Fruit fly (Drosophila melanogaster) whole organism, embryonic: Measurements from ENCODE around the gene HUWE1.

Source experiments
- Atf6 ChIP-seq: fragments of 200-800 bp; sonication (Bioruptor generic); IDR thresholded peaks from 2 replicates; pipeline ENCODE4 v1.3.6; 2022; ENCODE audit warnings: missing biosample characterization, missing genetic modification characterization
- CG11085 ChIP-seq: fragments of 200-800 bp; sonication (Bioruptor generic); IDR thresholded peaks from 2 replicates; pipeline ENCODE4 v1.3.6; 2022; ENCODE audit warnings: missing biosample characterization, missing genetic modification characterization
- CG12659 ChIP-seq: fragments of 200-800 bp; sonication (Bioruptor generic); optimal IDR thresholded peaks from 3 replicates; lab custom pipeline; 2017; ENCODE audit warnings: mild to moderate bottlenecking, missing biosample characterization, missing genetic modification reagents, missing genetic modification characterization
- CG14050 ChIP-seq: fragments of 200-800 bp; sonication (Bioruptor generic); IDR thresholded peaks from 3 replicates; pipeline ENCODE4 v1.3.6; 2022; ENCODE audit warnings: missing biosample characterization, missing genetic modification characterization
- CG15269 ChIP-seq: fragments of 200-800 bp; sonication (Bioruptor generic); optimal IDR thresholded peaks from 2 replicates; lab custom pipeline; 2018; ENCODE audit warnings: missing biosample characterization, mild to moderate bottlenecking, missing genetic modification characterization, moderate library complexity
- CG15514 ChIP-seq: fragments of 200-800 bp; sonication (Bioruptor generic); optimal IDR thresholded peaks from 3 replicates; lab custom pipeline; 2017; ENCODE audit warnings: missing biosample characterization, missing genetic modification characterization, mild to moderate bottlenecking, moderate library complexity, missing genetic modification reagents
- CG1792 ChIP-seq: fragments of 200-800 bp; sonication (Bioruptor generic); optimal IDR thresholded peaks from 2 replicates; lab custom pipeline; 2016; ENCODE audit warnings: missing biosample characterization, missing genetic modification characterization
- CG18262 ChIP-seq: fragments of 200-800 bp; optimal IDR thresholded peaks from 3 replicates; lab custom pipeline; 2019; ENCODE audit warnings: missing biosample characterization, mild to moderate bottlenecking, missing genetic modification characterization, moderate library complexity
- CG2116 ChIP-seq: fragments of 200-800 bp; sonication (Bioruptor generic); optimal IDR thresholded peaks from 3 replicates; lab custom pipeline; 2018; ENCODE audit warnings: missing biosample characterization, mild to moderate bottlenecking, missing genetic modification characterization
- CG32532 ChIP-seq: fragments of 200-800 bp; sonication (Bioruptor generic); IDR thresholded peaks from 2 replicates; pipeline ENCODE4 v1.3.6; 2022; ENCODE audit warnings: missing biosample characterization, missing genetic modification characterization
- CG33213 ChIP-seq: fragments of 200-800 bp; sonication (Bioruptor generic); optimal IDR thresholded peaks from 3 replicates; lab custom pipeline; 2016; ENCODE audit warnings: missing biosample characterization, missing genetic modification characterization
- CG4282 ChIP-seq: fragments of 200-800 bp; sonication (Bioruptor generic); optimal IDR thresholded peaks from 2 replicates; lab custom pipeline; 2016; ENCODE audit warnings: missing biosample characterization, missing genetic modification characterization
- CG4360 ChIP-seq: fragments of 200-800 bp; sonication (Bioruptor generic); IDR thresholded peaks from 2 replicates; pipeline ENCODE4 v1.3.6; 2022; ENCODE audit warnings: missing biosample characterization, missing genetic modification characterization
- CG4707 ChIP-seq: fragments of 200-800 bp; sonication (Bioruptor generic); optimal IDR thresholded peaks from 2 replicates; lab custom pipeline; 2018; ENCODE audit warnings: missing biosample characterization, mild to moderate bottlenecking, missing genetic modification characterization, moderate library complexity
- CG4730 ChIP-seq: fragments of 200-800 bp; sonication (Bioruptor generic); IDR thresholded peaks from 2 replicates; pipeline ENCODE4 v1.3.6; 2022; ENCODE audit warnings: missing biosample characterization, missing genetic modification characterization
- CG8388 ChIP-seq: fragments of 200-800 bp; sonication (Bioruptor generic); optimal IDR thresholded peaks from 2 replicates; lab custom pipeline; 2019; ENCODE audit warnings: missing biosample characterization, mild to moderate bottlenecking, missing genetic modification characterization, moderate library complexity
- CG9609 ChIP-seq: fragments of 200-800 bp; sonication (Bioruptor generic); optimal IDR thresholded peaks from 3 replicates; lab custom pipeline; 2016; ENCODE audit warnings: missing biosample characterization, missing genetic modification characterization
- CHES-1-like ChIP-seq: fragments of 200-800 bp; sonication (Bioruptor generic); optimal IDR thresholded peaks from 2 replicates; lab custom pipeline; 2016; ENCODE audit warnings: missing biosample characterization, missing genetic modification characterization
- CkIIα-i1 ChIP-seq: fragments of 200-800 bp; sonication (Bioruptor generic); IDR thresholded peaks from 2 replicates; pipeline ENCODE4 v1.3.6; 2022; ENCODE audit warnings: missing biosample characterization, missing genetic modification characterization
- CrebB ChIP-seq: fragments of 200-800 bp; sonication (Bioruptor generic); optimal IDR thresholded peaks from 3 replicates; lab custom pipeline; 2018; ENCODE audit warnings: missing biosample characterization, mild to moderate bottlenecking, missing genetic modification characterization
- Dek ChIP-seq: fragments of 200-800 bp; sonication (Bioruptor generic); optimal IDR thresholded peaks from 3 replicates; lab custom pipeline; 2019; ENCODE audit warnings: missing biosample characterization, mild to moderate bottlenecking, missing genetic modification characterization, moderate library complexity
- Dip2 ChIP-seq: fragments of 200-800 bp; sonication (Bioruptor generic); IDR thresholded peaks from 2 replicates; pipeline ENCODE4 v1.3.6; 2022; ENCODE audit warnings: missing biosample characterization, missing genetic modification characterization
- Dll ChIP-seq: fragments of 200-800 bp; sonication (Bioruptor generic); IDR thresholded peaks from 4 replicates; pipeline ENCODE4 v1.3.6; 2022; ENCODE audit warnings: missing biosample characterization, missing genetic modification characterization; ENCODE audit not compliant: partially characterized antibody
- Dref ChIP-seq: fragments of 200-800 bp; sonication (Bioruptor generic); IDR thresholded peaks from 2 replicates; pipeline ENCODE4 v1.3.6; 2022; ENCODE audit warnings: missing biosample characterization, missing genetic modification characterization
- Hmx ChIP-seq: fragments of 200-800 bp; sonication (Bioruptor generic); optimal IDR thresholded peaks from 2 replicates; lab custom pipeline; 2016; ENCODE audit warnings: missing biosample characterization, missing genetic modification characterization
- MTF-1 ChIP-seq: fragments of 200-800 bp; sonication (Bioruptor generic); optimal IDR thresholded peaks from 2 replicates; lab custom pipeline; 2018; ENCODE audit warnings: missing biosample characterization, mild to moderate bottlenecking, missing genetic modification characterization, borderline replicate concordance
- Meics ChIP-seq: fragments of 200-800 bp; sonication (Bioruptor generic); optimal IDR thresholded peaks from 2 replicates; lab custom pipeline; 2017; ENCODE audit warnings: missing biosample characterization, mild to moderate bottlenecking, missing genetic modification characterization
- NC2α ChIP-seq: fragments of 200-800 bp; sonication (Bioruptor generic); optimal IDR thresholded peaks from 2 replicates; lab custom pipeline; 2016; ENCODE audit warnings: missing biosample characterization, missing genetic modification characterization
- NC2β ChIP-seq: fragments of 200-800 bp; sonication (Bioruptor generic); optimal IDR thresholded peaks from 2 replicates; lab custom pipeline; 2016; ENCODE audit warnings: missing biosample characterization, missing genetic modification characterization
- NFAT ChIP-seq: fragments of 200-800 bp; sonication (Bioruptor generic); IDR thresholded peaks from 2 replicates; pipeline ENCODE4 v1.3.6; 2022; ENCODE audit warnings: missing biosample characterization, missing genetic modification characterization
- Nf-YA ChIP-seq: fragments of 200-800 bp; sonication (Bioruptor generic); IDR thresholded peaks from 2 replicates; pipeline ENCODE4 v1.3.6; 2022; ENCODE audit warnings: missing biosample characterization, missing genetic modification characterization
- Nf-YB ChIP-seq: fragments of 200-800 bp; sonication (Bioruptor generic); optimal IDR thresholded peaks from 3 replicates; lab custom pipeline; 2019; ENCODE audit warnings: missing biosample characterization, mild to moderate bottlenecking, missing genetic modification characterization, moderate library complexity
- Poxn ChIP-seq: fragments of 200-800 bp; sonication (Bioruptor generic); IDR thresholded peaks from 2 replicates; pipeline ENCODE4 v1.3.6; 2022; ENCODE audit warnings: missing biosample characterization, missing genetic modification characterization
- Side ChIP-seq: fragments of 200-800 bp; sonication (Bioruptor generic); optimal IDR thresholded peaks from 2 replicates; lab custom pipeline; 2016; ENCODE audit warnings: missing biosample characterization, missing genetic modification characterization
- Spps ChIP-seq: fragments of 200-800 bp; sonication (Bioruptor generic); optimal IDR thresholded peaks from 2 replicates; lab custom pipeline; 2018; ENCODE audit warnings: missing biosample characterization, mild to moderate bottlenecking, missing genetic modification characterization
- Ssrp ChIP-seq: fragments of 200-800 bp; sonication (Bioruptor generic); optimal IDR thresholded peaks from 2 replicates; lab custom pipeline; 2018; ENCODE audit warnings: missing biosample characterization, mild to moderate bottlenecking, missing genetic modification characterization, moderate library complexity
- Stat92E ChIP-seq, 3 experiments: fragments of >200 bp in 2 of 3; fragments of 200-800 bp in 1 of 3; sonication (Bioruptor generic) in 1 of 3; optimal IDR thresholded peaks; 2 replicates each; lab custom pipeline; 2017 to 2019; ENCODE audit warnings: missing biosample characterization in 3 of 3, missing genetic modification characterization in 3 of 3, mild to moderate bottlenecking in 1 of 3, moderate library complexity in 1 of 3
- Xrp1 ChIP-seq: fragments of 200-800 bp; sonication (Bioruptor generic); IDR thresholded peaks from 2 replicates; pipeline ENCODE4 v1.3.6; 2022; ENCODE audit warnings: missing biosample characterization, missing genetic modification characterization
- ap ChIP-seq: fragments of 200-800 bp; sonication (Bioruptor generic); IDR thresholded peaks from 2 replicates; pipeline ENCODE4 v1.3.6; 2022; ENCODE audit warnings: missing biosample characterization, missing genetic modification characterization
- br ChIP-seq: fragments of >200 bp; optimal IDR thresholded peaks from 2 replicates; lab custom pipeline; 2017
- ci ChIP-seq: fragments of 200-800 bp; sonication (Bioruptor generic); IDR thresholded peaks from 3 replicates; pipeline ENCODE4 v1.3.6; 2022; ENCODE audit warnings: missing biosample characterization, missing genetic modification characterization
- dimm ChIP-seq: fragments of 200-800 bp; sonication (Bioruptor generic); IDR thresholded peaks from 2 replicates; pipeline ENCODE4 v1.3.6; 2022; ENCODE audit warnings: missing biosample characterization, missing genetic modification characterization
- ftz-f1 ChIP-seq: fragments of 200-800 bp; sonication (Bioruptor generic); optimal IDR thresholded peaks from 2 replicates; lab custom pipeline; 2016; ENCODE audit warnings: missing biosample characterization, missing genetic modification characterization
- hkb ChIP-seq, 2 experiments: fragments of 200-800 bp in 1 of 2; fragments of >200 bp in 1 of 2; sonication (Bioruptor generic) in 1 of 2; IDR thresholded peaks in 1 of 2; optimal IDR thresholded peaks in 1 of 2; 2 replicates each; pipeline versions ENCODE4 v1.3.6 to Lab custom; 2017 to 2022; ENCODE audit warnings: missing biosample characterization in 1 of 2, missing genetic modification characterization in 1 of 2
- lab ChIP-seq: fragments of 200-800 bp; sonication (Bioruptor generic); optimal IDR thresholded peaks from 3 replicates; lab custom pipeline; 2017; ENCODE audit warnings: missing biosample characterization, missing genetic modification characterization, mild to moderate bottlenecking, moderate library complexity, missing genetic modification reagents
- pita ChIP-seq: fragments of 200-800 bp; sonication (Bioruptor generic); optimal IDR thresholded peaks from 2 replicates; lab custom pipeline; 2017; ENCODE audit warnings: missing biosample characterization, mild to moderate bottlenecking, missing genetic modification characterization
- shn ChIP-seq: fragments of 200-800 bp; sonication (Bioruptor generic); optimal IDR thresholded peaks from 3 replicates; lab custom pipeline; 2016; ENCODE audit warnings: missing biosample characterization, missing genetic modification characterization
- sug ChIP-seq: fragments of 200-800 bp; optimal IDR thresholded peaks from 2 replicates; lab custom pipeline; 2019; ENCODE audit warnings: missing biosample characterization, mild to moderate bottlenecking, missing genetic modification characterization, moderate library complexity
- tna ChIP-seq: fragments of 200-800 bp; sonication (Bioruptor generic); IDR thresholded peaks from 2 replicates; pipeline ENCODE4 v1.3.6; 2022; ENCODE audit warnings: missing biosample characterization, missing genetic modification characterization; ENCODE audit not compliant: partially characterized antibody
- trh ChIP-seq: fragments of 200-800 bp; sonication (Bioruptor generic); optimal IDR thresholded peaks from 2 replicates; lab custom pipeline; 2016; ENCODE audit warnings: missing biosample characterization, missing genetic modification characterization
- vnd ChIP-seq: fragments of 200-800 bp; sonication (Bioruptor generic); IDR thresholded peaks from 3 replicates; pipeline ENCODE4 v1.3.6; 2022; ENCODE audit warnings: missing biosample characterization, missing genetic modification characterization; ENCODE audit not compliant: partially characterized antibody

HUWE1 gene

DNA sequence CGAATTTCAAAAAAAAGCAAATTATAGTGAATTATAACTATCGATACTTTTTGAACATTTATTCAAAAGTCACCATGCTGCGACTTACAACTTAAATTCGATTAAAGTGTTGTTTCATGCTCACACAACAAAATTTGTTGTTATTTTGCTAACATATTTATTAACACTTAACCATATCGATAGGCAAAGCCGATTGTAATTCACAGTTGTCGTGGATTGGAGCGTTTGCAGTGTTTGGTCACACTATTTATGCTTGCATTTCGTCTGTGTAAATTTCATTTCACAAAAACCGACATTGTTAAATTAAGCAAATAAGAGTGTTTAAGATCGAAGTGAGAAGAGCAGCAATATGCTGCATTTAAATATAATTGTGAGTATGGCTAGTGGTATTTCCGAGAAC lies at the start of gene HUWE1 (continued):
- TF ChIP-seq CG8388 (GFP tag; lab: Kevin White, UChicago) (no peak), CG4707 (GFP tag; lab: Kevin White, UChicago) (no peak), Dref (GFP tag; lab: Robert Waterston, UW) (peak; percentile 82), Nf-YB (no peak), Ssrp (tag; lab: Kevin White, UChicago) (no peak), hkb (optimal IDR thresholded peaks at IDR 0.05; lab: Kevin White, UChicago) (no peak), hkb (GFP tag; IDR thresholded peaks at IDR 0.05; lab: Robert Waterston, UW) (no peak), Side (GFP tag; lab: Kevin White, UChicago) (no peak), vnd (peak; percentile 67), CkIIα-i1 (GFP tag; lab: Robert Waterston, UW) (no peak), CG18262 (no peak), Dek (tag; lab: Kevin White, UChicago) (no peak), shn (GFP tag; lab: Kevin White, UChicago) (no peak), CG2116 (peak; percentile 85), lab (no peak), CG32532 (GFP tag; lab: Robert Waterston, UW) (no peak), Hmx (GFP tag; lab: Kevin White, UChicago) (no peak), Dip2 (no peak), CG33213 (GFP tag; lab: Kevin White, UChicago) (peak; percentile 48), Xrp1 (GFP tag; lab: Robert Waterston, UW) (no peak), CG15269 (tag; lab: Kevin White, UChicago) (no peak), CG9609 (peak; percentile 10), ap (GFP tag; lab: Robert Waterston, UW) (no peak), NC2α (GFP tag; lab: Kevin White, UChicago) (no peak), sug (tag; lab: Kevin White, UChicago) (no peak), CG15514 (peak; percentile 70), Stat92E (GFP tag; optimal IDR thresholded peaks at IDR 0.05; lab: Kevin White, UChicago) (peak in 1 of 3 experiments; percentile 1), CG12659 (GFP tag; lab: Kevin White, UChicago) (peak; percentile 73), pita (GFP tag; lab: Kevin White, UChicago) (no peak), Poxn (no peak), MTF-1 (GFP tag; lab: Kevin White, UChicago) (no peak), CG1792 (no peak), Dll (GFP tag; lab: Robert Waterston, UW) (peak; percentile 83), ci (GFP tag; lab: Robert Waterston, UW) (no peak), Nf-YA (GFP tag; lab: Robert Waterston, UW) (no peak), CG4360 (GFP tag; lab: Robert Waterston, UW) (peak; percentile 45; the same call in 1 of the 2 replicates), br (no peak), ftz-f1 (no peak), dimm (GFP tag; lab: Robert Waterston, UW) (no peak), CrebB (tag; lab: Kevin White, UChicago) (no peak), CG11085 (GFP tag; lab: Robert Waterston, UW) (no peak), CG14050 (GFP tag; lab: Robert Waterston, UW) (no peak), tna (peak; percentile 64), NC2β (GFP tag; lab: Kevin White, UChicago) (no peak), Meics (no peak), Atf6 (GFP tag; lab: Robert Waterston, UW) (no peak), trh (GFP tag; lab: Kevin White, UChicago) (no peak), CHES-1-like (GFP tag; lab: Kevin White, UChicago) (peak; percentile 43), CG4282 (GFP tag; lab: Kevin White, UChicago) (no peak), CG4730 (no peak), NFAT (no peak), Spps (tag; lab: Kevin White, UChicago) (no peak)
